Worm (Caenorhabditis elegans) whole organism, L4/young adult: Measurements from ENCODE around the gene B0393.4.
"Not testable (repeated sequence)": the region's sequence is repeated elsewhere in the genome, so short reads cannot be mapped to it uniquely, and the experiment has no call there.

Source experiments
- W03F9.2 ChIP-seq: fragments of 150-350 bp; optimal IDR thresholded peaks from 2 replicates; lab custom pipeline; 2014; ENCODE audit warnings: missing biosample characterization, missing genetic modification characterization
- dao-5 ChIP-seq: sonication (generic microtip); optimal IDR thresholded peaks from 2 replicates; lab custom pipeline; 2016; ENCODE audit warnings: missing genotype, missing genetic modification characterization, moderate library complexity, missing compliant biosample characterization
- him-1 ChIP-seq: sonication (generic microtip); optimal IDR thresholded peaks from 2 replicates; lab custom pipeline; 2016; ENCODE audit warnings: missing genotype, missing genetic modification reagents, missing genetic modification characterization, missing compliant biosample characterization

B0393.4 gene

DNA sequence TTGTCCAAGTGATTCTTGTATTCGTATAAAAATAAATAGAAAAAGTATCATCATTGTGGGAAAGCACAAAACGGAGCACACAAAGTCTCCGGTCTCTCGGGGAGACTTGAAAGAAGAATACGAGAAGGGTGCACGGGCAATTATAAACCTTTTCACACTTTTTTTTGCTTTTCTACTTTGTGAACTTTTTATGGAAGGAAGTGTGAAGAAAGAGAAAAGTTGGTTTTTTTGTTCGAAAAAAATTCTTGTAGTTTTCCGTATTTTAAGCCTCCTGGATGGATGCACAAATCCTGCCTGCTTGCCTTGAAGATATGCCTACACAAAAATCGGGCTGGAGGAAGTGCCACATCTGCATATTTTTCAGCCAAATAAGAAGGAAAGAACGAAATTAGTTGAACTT, 14.6 kb upstream of the B0393.4 start, which contains the start of gene B0393.7:
B0393.7 (minus strand) TSS at position 101 of the 400 bp plus-strand sequence.
- no peak for TF ChIP-seq W03F9.2
- no peak for TF ChIP-seq dao-5
- no peak for TF ChIP-seq him-1

ce11 chrIII:4767869-4768645, 4.6 kb upstream of the B0393.4 start:
- no peak for TF ChIP-seq dao-5
- no peak for TF ChIP-seq W03F9.2
- TF ChIP-seq him-1 = no peak

DNA sequence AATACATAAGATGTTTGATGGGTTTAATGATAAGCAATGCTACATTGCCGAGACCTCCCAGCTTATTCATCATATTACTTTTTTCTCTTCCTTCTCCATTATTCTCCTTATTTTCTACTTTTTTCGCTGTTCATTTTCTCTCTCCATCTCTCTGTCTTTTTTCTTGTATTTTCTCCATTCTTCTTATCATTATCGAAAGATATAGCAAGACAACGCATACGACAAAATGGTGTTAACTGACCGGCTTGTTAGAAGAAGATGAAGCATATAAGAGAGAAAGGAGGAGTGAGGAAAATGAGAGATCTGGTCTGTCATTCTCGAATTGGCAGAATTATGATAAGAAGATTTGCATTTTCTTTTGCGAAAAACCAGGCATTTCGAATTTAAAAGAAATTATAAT, 3.4 kb upstream of the B0393.4 start:
- TF ChIP-seq dao-5 (no peak), W03F9.2 (no peak), him-1 (no peak)

DNA sequence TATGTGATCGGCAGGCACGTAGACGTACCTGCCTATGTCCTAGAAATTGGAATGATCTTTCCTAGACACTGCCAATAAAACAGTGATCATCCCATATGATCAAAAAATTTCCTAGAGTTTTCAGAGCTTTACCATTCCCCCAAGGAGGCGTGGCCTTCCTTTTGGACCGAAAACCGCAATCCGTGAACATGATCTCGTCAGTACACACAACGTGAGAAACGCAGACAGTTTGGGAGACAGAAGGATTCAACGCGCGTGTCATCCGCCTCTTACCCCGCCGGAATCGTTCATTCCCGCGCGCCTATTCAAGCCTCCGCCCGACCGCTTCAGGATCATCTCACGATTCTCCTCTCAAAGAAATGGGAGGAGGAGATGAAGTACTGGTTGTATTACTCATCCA, 2.1 kb upstream of the B0393.4 start, which contains the start of gene B0393.5:
B0393.5 (plus strand) TSS at position 301 of the 400 bp plus-strand sequence.
- TF ChIP-seq dao-5 (no peak), W03F9.2 (no peak), him-1 (no peak)

ce11 chrIII:4762846-4763245, 563 bp downstream of the B0393.4 start:
- no peak for TF ChIP-seq dao-5
- TF ChIP-seq him-1 = no peak
- no peak for TF ChIP-seq W03F9.2

DNA sequence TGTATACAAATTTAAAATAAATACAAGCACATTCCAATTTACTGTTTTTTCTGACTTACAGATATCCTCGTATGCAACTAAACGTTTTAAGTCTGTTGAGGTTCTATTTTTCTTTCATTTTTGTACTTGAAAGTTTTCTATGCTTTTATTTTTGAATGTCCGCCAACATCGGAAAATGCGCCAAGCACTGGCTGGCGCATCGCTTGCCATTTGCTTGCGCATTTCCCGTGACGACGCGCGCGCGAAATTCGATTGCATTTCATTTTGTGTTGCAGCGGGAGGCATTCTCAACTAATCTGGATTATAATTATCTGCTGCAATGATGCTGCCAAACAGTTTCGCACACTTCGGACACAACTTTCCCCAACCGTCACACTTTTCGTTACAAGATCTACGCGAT, 6.4 kb downstream of the B0393.4 start, which contains the start of gene fbxl-2:
fbxl-2 (plus strand) TSS at position 278 of the 400 bp plus-strand sequence.
- TF ChIP-seq him-1 (peak; percentile 77), W03F9.2 (peak; percentile 91), dao-5 (no peak)

DNA sequence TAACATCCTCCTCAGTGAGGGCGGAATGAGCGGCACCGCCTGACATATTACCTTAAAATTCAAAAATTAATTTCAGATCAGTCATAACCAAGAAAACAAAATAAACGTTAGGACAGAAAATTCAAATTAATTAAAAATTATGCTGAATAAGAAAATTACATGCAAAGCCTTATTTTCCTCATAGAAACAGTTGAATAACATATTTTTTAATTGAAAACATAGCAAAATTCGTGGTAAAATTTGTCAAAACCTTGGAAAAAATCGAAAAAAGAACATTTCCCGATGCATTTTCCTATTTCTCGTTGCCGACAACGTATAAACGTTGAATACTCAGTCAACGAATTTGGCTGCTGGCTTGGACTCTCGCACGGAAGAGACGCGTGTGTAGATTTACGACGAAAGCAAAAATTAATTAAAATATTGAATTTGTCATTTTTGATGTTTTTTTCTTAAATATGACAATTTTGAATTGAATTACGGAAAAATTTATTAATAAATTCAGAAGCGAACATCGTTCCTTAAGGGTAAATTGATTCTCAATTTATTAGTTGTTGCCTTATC, 9.3 kb downstream of the B0393.4 start, which contains the start of the genes rps-0 and rbg-3:
rps-0 (minus strand) TSS at position 51 of the 561 bp plus-strand sequence.
rbg-3 (plus strand) TSS at position 424 of the 561 bp plus-strand sequence.
- no peak for TF ChIP-seq him-1
- TF ChIP-seq dao-5 = no peak
- peak; percentile 91 for TF ChIP-seq W03F9.2

- TF ChIP-seq dao-5 = no peak
- no peak for TF ChIP-seq W03F9.2
- TF ChIP-seq him-1 = no peak
Measured at ce11 chrIII:4748666-4749065, 14.7 kb downstream of the B0393.4 start.

- no peak for TF ChIP-seq dao-5
- TF ChIP-seq him-1 = no peak
- no peak for TF ChIP-seq W03F9.2
Measured at ce11 chrIII:4748109-4748508, 15.3 kb downstream of the B0393.4 start, which contains the start of gene col-89. Gene col-89, plus strand, starts transcription at chrIII:4748127.

ce11 chrIII:4745934-4746333, 17.5 kb downstream of the B0393.4 start, which contains the start of gene F17C8.6:
Gene F17C8.6, minus strand, starts transcription at chrIII:4746034.
- no peak for TF ChIP-seq W03F9.2
- no peak for TF ChIP-seq him-1
- TF ChIP-seq dao-5 = no peak

DNA sequence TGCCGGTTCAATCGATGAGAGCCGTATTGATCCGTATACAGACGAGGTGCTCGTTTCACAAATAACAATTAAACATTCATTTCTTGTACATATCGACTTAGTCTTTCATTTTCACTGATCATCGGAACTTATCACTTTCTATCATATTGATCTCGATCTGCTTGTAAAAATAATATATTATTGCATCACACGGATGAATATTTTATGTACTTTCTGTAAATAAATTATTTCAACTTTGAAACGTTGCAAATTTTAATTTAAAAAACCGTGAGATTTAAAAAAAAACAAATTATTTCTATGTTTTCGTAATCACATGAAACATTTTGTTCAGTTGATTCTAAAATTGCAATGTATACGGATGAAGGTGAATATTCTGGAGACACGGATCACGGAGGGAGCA, 20.8 kb downstream of the B0393.4 start, which contains the start of gene twk-6:
twk-6 (plus strand) TSS at position 301 of the 400 bp plus-strand sequence.
- not testable (repeated sequence) for TF ChIP-seq dao-5, him-1, W03F9.2

DNA sequence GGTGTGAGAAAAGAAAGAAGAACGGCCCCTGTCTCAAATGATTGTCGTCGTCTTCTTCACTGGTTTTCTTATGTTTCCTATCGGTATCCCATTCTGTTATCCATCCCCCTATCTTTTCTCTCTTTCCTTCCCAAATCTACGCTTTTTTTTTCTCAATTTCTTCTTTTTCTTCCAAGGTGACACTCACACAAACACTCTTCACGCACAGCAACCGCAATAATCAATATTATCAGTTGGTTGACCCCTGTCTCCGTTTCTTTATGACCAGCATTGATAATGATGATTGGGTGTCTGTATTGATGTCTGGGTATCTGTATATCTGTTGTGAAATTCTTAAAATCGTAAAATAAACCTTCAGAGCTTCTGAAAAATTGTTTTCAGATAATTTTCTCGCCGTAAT, 22.6 kb downstream of the B0393.4 start:
- TF ChIP-seq W03F9.2 (peak; percentile 8), him-1 (no peak)

ce11 chrIII:4739975-4740374, 23.4 kb downstream of the B0393.4 start, which contains the start of gene ras-2:
Gene ras-2, minus strand, starts transcription at chrIII:4740075.
- TF ChIP-seq dao-5 (no peak), him-1 (no peak), W03F9.2 (no peak)

- TF ChIP-seq dao-5 = no peak
- no peak for TF ChIP-seq W03F9.2
- no peak for TF ChIP-seq him-1
Measured at ce11 chrIII:4735443-4735842, 28.0 kb downstream of the B0393.4 start, which contains the start of gene F17C8.7. Gene F17C8.7, plus strand, starts transcription at chrIII:4735743.

DNA sequence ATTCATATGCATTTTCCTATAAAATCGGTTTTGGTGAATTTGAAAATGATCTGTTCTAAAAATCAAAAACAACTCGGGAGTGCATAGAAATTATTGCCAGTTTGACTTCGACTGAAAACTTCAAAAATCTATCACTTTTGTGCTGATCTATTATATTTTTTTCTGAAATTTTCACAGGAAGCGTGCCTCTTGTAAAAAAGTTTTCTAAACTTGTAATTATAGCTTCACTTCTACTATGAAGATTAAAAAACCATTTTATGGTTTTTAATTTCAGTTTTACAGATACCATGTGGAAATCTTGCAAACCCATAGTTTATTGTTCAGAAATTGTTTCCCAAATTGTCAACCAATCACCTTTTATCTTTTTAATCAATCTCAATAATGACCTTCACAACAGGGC, 29.4 kb downstream of the B0393.4 start, which contains the start of gene F17C8.9:
F17C8.9 (plus strand) TSS at position 301 of the 400 bp plus-strand sequence.
- TF ChIP-seq W03F9.2 (no peak), dao-5 (no peak), him-1 (no peak)
